Worm (Caenorhabditis elegans): ENCODE data around the gene grl-2.

The grl-2 gene

DNA sequence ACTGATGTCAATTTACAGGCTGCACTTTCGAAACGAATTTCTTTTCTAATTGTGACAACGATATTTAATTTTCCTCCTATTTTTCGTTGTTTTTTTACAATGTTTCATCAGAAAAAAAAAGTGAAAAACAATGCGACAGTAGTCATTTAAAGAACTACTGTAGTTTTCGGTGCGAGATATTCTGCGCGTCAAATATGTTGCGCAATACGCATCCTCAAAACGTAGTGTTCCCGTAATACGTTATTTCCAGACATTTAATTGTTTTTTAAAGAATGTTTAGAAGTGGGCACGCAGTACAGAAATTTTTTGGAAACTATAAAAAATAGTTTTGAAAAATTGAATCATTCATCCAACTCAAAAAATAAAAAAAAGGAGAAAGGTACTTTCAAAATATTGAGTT is 29.2 kb downstream of the grl-2 start:
- TF ChIP-seq vab-15 (tag; optimal IDR thresholded peaks at IDR 0.05) = no peak
- TF ChIP-seq lir-3 (tag; optimal IDR thresholded peaks at IDR 0.05; ENCODE audit: poor library complexity) = no peak
- no peak for TF ChIP-seq mef-2 (tag; optimal IDR thresholded peaks at IDR 0.05)
- TF ChIP-seq C04F5.9 (tag; optimal IDR thresholded peaks at IDR 0.05) = no peak
- TF ChIP-seq efl-1 (optimal IDR thresholded peaks at IDR 0.05) = no peak
- no peak for TF ChIP-seq efl-1 (GFP tag; optimal IDR thresholded peaks at IDR 0.05 in 1 of 2)
- TF ChIP-seq aha-1 (tag; optimal IDR thresholded peaks at IDR 0.05) = no peak
- no peak for TF ChIP-seq lin-15B (tag; optimal IDR thresholded peaks at IDR 0.05)
- TF ChIP-seq pag-3 (tag; optimal IDR thresholded peaks at IDR 0.05; ENCODE audit: borderline replicate concordance, insufficient read depth) = no peak

DNA sequence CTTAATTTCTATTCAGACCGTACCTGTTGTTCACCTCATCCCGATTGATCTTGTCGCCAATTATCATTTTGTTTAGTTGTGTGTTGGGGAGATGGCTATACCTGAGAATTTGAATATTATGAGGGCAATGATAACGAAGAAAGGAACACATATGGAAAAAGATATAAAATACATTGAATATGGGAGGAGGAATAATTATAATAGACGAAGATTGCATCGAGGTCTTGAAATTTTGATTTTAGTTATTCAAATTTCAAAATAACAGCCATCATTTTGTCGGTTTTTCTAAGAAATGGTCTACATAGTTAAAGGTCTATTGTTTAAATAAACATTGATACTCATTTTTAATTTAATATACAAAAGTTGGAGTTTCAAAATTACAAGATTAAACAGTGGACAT is 42.2 kb downstream of the grl-2 start, which contains the start of gene shw-3:
Gene shw-3 (minus strand): TSS at position 101 of the 400 bp plus-strand sequence.
- TF ChIP-seq sup-37 (GFP tag; optimal IDR thresholded peaks at IDR 0.05) (no peak), nhr-237 (tag; optimal IDR thresholded peaks at IDR 0.05) (no peak), jun-1 (tag; optimal IDR thresholded peaks at IDR 0.05) (no peak), swsn-7 (tag; optimal IDR thresholded peaks at IDR 0.05) (no peak), nhr-47 (tag; optimal IDR thresholded peaks at IDR 0.05) (no peak), snpc-4 (tag; optimal IDR thresholded peaks at IDR 0.05) (no peak)

DNA sequence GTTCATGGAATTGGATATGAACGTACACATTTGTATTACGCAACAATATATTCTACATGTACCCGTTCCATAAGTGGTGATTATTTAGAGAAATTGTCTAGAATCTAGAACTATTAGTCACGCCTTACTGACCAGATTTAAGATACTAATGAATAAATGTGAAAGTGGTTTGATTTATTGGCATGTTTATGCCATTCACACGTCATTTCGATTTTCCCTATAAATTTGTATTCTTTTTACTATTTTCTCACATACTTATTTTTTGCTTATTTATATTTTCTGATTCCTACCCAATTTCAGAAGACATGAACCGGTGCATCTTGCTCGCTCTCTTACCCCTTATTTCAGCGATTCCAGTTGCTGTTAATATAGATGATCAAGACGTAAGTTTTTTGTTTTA is 43.4 kb downstream of the grl-2 start, which contains the start of gene F15B9.8:
Gene F15B9.8 (plus strand): TSS at position 301 of the 400 bp plus-strand sequence.
- TF ChIP-seq nhr-85 (tag) (peak; percentile 42), mab-9 (GFP tag; IDR thresholded peaks at IDR 0.05) (no peak), fos-1 (tag; optimal IDR thresholded peaks at IDR 0.05) (no peak), isw-1 (GFP tag; IDR thresholded peaks at IDR 0.05) (no peak), lin-35 (GFP tag; optimal IDR thresholded peaks at IDR 0.05) (no peak)

DNA sequence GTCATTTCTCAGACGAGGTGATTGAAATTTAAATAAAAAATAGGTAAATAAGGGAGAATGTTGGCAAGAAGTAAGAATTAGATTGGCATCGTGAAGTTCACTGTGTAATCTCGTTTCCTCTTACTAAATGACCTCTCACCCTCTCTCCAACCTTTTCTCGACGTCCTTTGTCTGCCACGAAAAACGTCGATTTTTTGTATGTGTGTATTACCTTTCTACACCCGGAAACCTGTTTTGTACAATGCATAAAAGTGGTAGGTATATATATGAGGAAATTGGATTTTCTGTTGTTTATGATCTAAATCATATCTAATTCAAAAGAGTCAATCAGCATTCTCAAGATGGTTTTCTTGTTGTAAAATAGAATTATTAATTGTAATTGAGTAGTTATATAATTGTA is 48.0 kb downstream of the grl-2 start, which contains the start of the genes F15B9.11 and dsl-7:
Gene F15B9.11 (minus strand): TSS at position 5 of the 400 bp plus-strand sequence.
Gene dsl-7 (plus strand): TSS at position 260 of the 400 bp plus-strand sequence.
- peak; percentile 60 for TF ChIP-seq lin-14 (GFP tag; optimal IDR thresholded peaks at IDR 0.05)
- peak; percentile 18 for TF ChIP-seq blmp-1 (tag; optimal IDR thresholded peaks at IDR 0.05)
- TF ChIP-seq nhr-76 (tag; optimal IDR thresholded peaks at IDR 0.05) = no peak
- 0 out of 2 replicates have a peak, but pooled peaks have one; percentile 45 for TF ChIP-seq grh-1 (GFP tag; IDR thresholded peaks at IDR 0.05)
- TF ChIP-seq pag-3 (tag; optimal IDR thresholded peaks at IDR 0.05; ENCODE audit: borderline replicate concordance, insufficient read depth) = no peak
- TF ChIP-seq nhr-85 (tag) = peak; percentile 82

DNA sequence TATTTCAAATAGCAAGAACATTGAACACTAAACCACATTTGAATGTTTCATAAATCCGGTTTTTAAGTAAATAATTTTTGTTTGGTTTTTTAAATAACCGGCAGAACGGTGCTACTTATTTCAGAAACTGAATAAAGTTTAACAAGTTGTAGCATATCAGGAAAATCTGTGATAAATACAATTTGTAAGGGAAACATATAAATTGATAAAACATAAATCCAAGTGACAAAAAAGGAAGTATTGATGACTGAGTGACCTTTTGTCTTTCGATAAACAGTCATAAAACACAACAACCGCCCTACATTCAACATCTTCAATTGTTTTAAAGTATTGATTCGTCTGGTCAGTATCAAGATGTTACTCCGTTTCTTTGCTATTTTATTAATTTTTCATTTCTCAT is 50.4 kb downstream of the grl-2 start, which contains the start of gene far-5:
Gene far-5 (plus strand): TSS at position 301 of the 400 bp plus-strand sequence.
- TF ChIP-seq blmp-1 (tag; optimal IDR thresholded peaks at IDR 0.05) (peak; percentile 30), ama-1 (optimal IDR thresholded peaks at IDR 0.05) (no peak), nhr-20 (tag; optimal IDR thresholded peaks at IDR 0.05) (no peak), elt-3 (tag; optimal IDR thresholded peaks at IDR 0.05) (peak in 1 of 6 experiments; percentile 29), lir-3 (tag; optimal IDR thresholded peaks at IDR 0.05; ENCODE audit: poor library complexity) (no peak)
